Fruit fly (Drosophila melanogaster) ovary, adult (tissue): ENCODE data around the gene Stt3B.

ENCODE experiments used
- CG17801 ChIP-seq: fragments of 200-800 bp; optimal IDR thresholded peaks from 2 replicates; lab custom pipeline; 2019; ENCODE audit warnings: missing biosample characterization, mild to moderate bottlenecking, missing genetic modification characterization, moderate library complexity; ENCODE audit not compliant: partially characterized antibody

The Stt3B gene

dm6 chr3R:25060462-25060861, 9.0 kb downstream of the Stt3B start:
- TF ChIP-seq CG17801 = no peak

- TF ChIP-seq CG17801 = no peak
These were observed 12.8 kb downstream of the Stt3B start for dm6 chr3R:25056488-25057157.

dm6 chr3R:25056016-25056415, 13.4 kb downstream of the Stt3B start, which contains the start of the genes CG31111 and stac:
Gene CG31111 (minus strand): TSS chr3R:25056177.
Gene stac (plus strand): TSS chr3R:25056286.
- no peak for TF ChIP-seq CG17801

- TF ChIP-seq CG17801 = peak; percentile 32
These were observed 14.8 kb downstream of the Stt3B start, which contains the start of gene CG31109 for dm6 chr3R:25054451-25055188. Gene CG31109 (minus strand): TSS chr3R:25054653.

- TF ChIP-seq CG17801 = no peak
These were observed 17.9 kb downstream of the Stt3B start for dm6 chr3R:25051441-25052097.

- no peak for TF ChIP-seq CG17801
These were observed 18.8 kb downstream of the Stt3B start for dm6 chr3R:25050649-25051048.

dm6 chr3R:25049742-25050517, 19.5 kb downstream of the Stt3B start:
- TF ChIP-seq CG17801 = peak; percentile 88

- TF ChIP-seq CG17801 = no peak
These were observed 20.1 kb downstream of the Stt3B start, which contains the start of gene CG11791 for dm6 chr3R:25049383-25049741. Gene CG11791 (plus strand): TSS chr3R:25049616.

dm6 chr3R:25047504-25047903, 21.9 kb downstream of the Stt3B start, which contains the start of gene CG11790:
Gene CG11790 (plus strand): TSS chr3R:25047706.
- peak; percentile 38 for TF ChIP-seq CG17801

dm6 chr3R:25046023-25046422, 23.4 kb downstream of the Stt3B start, which contains the start of gene CG11786:
Gene CG11786 (plus strand): TSS chr3R:25046323.
- TF ChIP-seq CG17801 = no peak

- no peak for TF ChIP-seq CG17801
These were observed 24.5 kb downstream of the Stt3B start, which contains the start of gene 5PtaseI for dm6 chr3R:25044816-25045551. Gene 5PtaseI (minus strand): TSS chr3R:25045151.

dm6 chr3R:25039028-25039476, 30.4 kb downstream of the Stt3B start, which contains the start of the genes Ythdf and bai:
Gene Ythdf (minus strand): TSS chr3R:25039249.
Gene bai (plus strand): TSS chr3R:25039374.
- TF ChIP-seq CG17801 = peak; percentile 15

- no peak for TF ChIP-seq CG17801
These were observed 32.8 kb downstream of the Stt3B start, which contains the start of gene CG31115 for dm6 chr3R:25036644-25037043. Gene CG31115 (plus strand): TSS chr3R:25036944.

dm6 chr3R:25033142-25033586, 36.3 kb downstream of the Stt3B start, which contains the start of gene Smg6:
Gene Smg6 (minus strand): TSS chr3R:25033465.
- TF ChIP-seq CG17801 = peak; percentile 35

dm6 chr3R:25032686-25033085, 36.8 kb downstream of the Stt3B start:
- TF ChIP-seq CG17801 = no peak
